Fruit fly (Drosophila melanogaster): Measurements from ENCODE around the gene Tango2.

Tango2 gene

DNA sequence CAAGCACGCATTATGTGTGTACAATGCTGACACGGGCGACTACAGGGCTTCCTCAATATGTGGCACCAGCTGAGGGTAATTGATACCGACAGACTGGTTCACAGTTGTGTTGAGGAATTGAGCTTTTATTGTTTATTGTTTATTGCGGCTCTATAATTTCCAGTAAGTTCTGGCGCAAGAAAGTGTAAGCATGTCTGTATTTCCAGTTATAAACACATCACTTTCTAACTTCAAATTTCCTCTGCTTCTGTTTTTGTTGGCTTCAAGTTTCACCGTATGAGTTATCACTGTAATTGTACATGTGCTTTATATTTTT is 9.7 kb downstream of the Tango2 start:
- TF ChIP-seq sv (GFP tag; optimal IDR thresholded peaks at IDR 0.05) (peak; percentile 70), Myc (optimal IDR thresholded peaks at IDR 0.05) (no peak), psq (GFP tag; optimal IDR thresholded peaks at IDR 0.05) (peak; percentile 4), h (GFP tag; optimal IDR thresholded peaks at IDR 0.05) (peak; percentile 20), fru (GFP tag; optimal IDR thresholded peaks at IDR 0.05) (peak; percentile 11), foxo (GFP tag; optimal IDR thresholded peaks at IDR 0.05) (peak in 1 of 2 experiments; percentile 38), Hnf4 (GFP tag; optimal IDR thresholded peaks at IDR 0.05) (peak; percentile 21), ey (GFP tag; optimal IDR thresholded peaks at IDR 0.05) (peak; percentile 9), dmrt93B (GFP tag; optimal IDR thresholded peaks at IDR 0.05) (no peak), HLH106 (tag; optimal IDR thresholded peaks at IDR 0.05) (peak; percentile 37)

DNA sequence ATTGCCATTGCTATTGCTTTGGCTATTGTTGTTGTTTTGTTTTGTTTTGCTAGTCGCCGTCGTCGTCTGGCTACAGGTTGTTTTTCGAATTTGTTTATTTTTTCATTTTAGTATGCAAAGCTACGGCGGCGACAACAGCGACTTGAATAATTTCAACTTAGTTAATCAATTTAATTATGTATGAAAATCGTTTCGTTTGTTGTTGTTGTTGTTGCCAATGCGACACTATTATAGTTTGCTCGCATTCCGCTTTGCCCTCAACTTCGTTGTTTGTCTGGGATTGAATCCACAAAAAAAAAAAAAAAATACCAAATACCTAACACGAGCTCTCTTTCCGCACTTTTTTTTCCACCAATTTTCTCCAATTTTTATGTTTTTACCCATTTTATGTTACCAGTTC is 11.1 kb downstream of the Tango2 start:
- TF ChIP-seq Jra (GFP tag; optimal IDR thresholded peaks at IDR 0.05), result no peak

DNA sequence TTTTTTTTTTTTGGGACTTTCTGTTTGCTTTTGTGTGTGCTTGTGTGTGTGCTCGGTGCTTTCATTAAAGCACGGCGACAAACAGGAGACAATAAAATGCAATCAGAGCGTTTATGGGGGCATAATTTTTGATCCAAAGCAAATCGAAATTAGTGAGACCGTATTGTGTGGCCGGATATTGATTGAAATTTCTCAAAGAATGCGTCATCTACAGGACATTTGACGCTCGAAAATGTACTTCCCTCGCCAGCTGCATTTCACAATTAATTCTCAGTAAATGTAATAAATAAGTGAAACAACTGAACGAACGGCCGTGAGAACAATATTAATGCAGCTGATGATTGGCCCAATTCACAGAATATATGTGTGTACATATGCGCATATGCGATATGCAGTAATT is 12.6 kb downstream of the Tango2 start:
- TF ChIP-seq Mio (GFP tag; optimal IDR thresholded peaks at IDR 0.05), result no peak
- no peak for TF ChIP-seq Abd-B (GFP tag; optimal IDR thresholded peaks at IDR 0.05)
- no peak for TF ChIP-seq Hr83 (GFP tag; optimal IDR thresholded peaks at IDR 0.05; ENCODE audit: poor library complexity, severe bottlenecking)
- no peak for TF ChIP-seq Rel (GFP tag; optimal IDR thresholded peaks at IDR 0.05)
- TF ChIP-seq Rel (tag; optimal IDR thresholded peaks at IDR 0.05), result peak; percentile 76
- peak; percentile 14 for TF ChIP-seq Sp1 (GFP tag; optimal IDR thresholded peaks at IDR 0.05)
- no peak for TF ChIP-seq Dfd (GFP tag; optimal IDR thresholded peaks at IDR 0.05)
- no peak for TF ChIP-seq h (GFP tag; optimal IDR thresholded peaks at IDR 0.05)
- no peak for TF ChIP-seq usp (GFP tag; optimal IDR thresholded peaks at IDR 0.05)
- no peak for TF ChIP-seq CrebA (GFP tag; optimal IDR thresholded peaks at IDR 0.05; ENCODE audit: borderline replicate concordance)
- no peak for TF ChIP-seq Myc (optimal IDR thresholded peaks at IDR 0.05)
- no peak for TF ChIP-seq dsf (GFP tag; optimal IDR thresholded peaks at IDR 0.05; ENCODE audit: borderline replicate concordance)
- no peak for TF ChIP-seq dl (GFP tag; optimal IDR thresholded peaks at IDR 0.05; ENCODE audit: insufficient read depth in 1 of 2, partially characterized antibody in 2 of 2)
- TF ChIP-seq rgr (GFP tag; optimal IDR thresholded peaks at IDR 0.05), result peak; percentile 14
- TF ChIP-seq N (GFP tag; optimal IDR thresholded peaks at IDR 0.05), result no peak
- TF ChIP-seq HLH106 (tag; optimal IDR thresholded peaks at IDR 0.05), result no peak

DNA sequence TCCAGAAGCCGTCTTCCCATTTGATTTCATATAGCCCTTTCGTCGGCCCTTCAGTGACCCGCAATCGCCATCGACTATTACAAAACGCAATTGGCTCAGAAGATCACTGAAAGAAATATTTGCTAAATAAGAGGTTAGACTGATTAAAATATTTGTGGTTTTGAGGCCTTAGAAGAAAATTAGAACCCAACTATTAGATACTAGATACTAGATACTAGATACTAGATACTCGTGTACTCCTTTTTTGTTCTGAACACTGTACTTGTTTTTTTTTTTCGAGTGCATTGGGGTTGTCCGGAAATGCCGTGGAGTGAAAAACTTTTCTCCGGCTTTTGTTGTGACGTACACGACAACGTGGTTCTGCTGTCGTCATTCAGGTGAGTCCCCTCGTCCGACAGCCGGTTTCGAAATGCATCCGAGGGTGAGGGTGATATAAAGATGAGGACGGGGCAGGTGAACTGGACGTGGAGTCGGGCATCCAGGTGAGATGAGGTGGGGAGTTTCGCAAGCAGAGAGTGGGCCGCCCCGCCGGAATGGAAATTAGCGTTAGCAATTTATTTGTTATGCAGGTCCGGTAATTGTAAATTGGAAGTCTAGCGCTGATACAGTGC is 13.6 kb downstream of the Tango2 start:
- TF ChIP-seq usp (GFP tag; optimal IDR thresholded peaks at IDR 0.05) (no peak), dmrt93B (GFP tag; optimal IDR thresholded peaks at IDR 0.05) (no peak), sage (GFP tag; optimal IDR thresholded peaks at IDR 0.05) (no peak), Dfd (GFP tag; optimal IDR thresholded peaks at IDR 0.05) (no peak), Dif (GFP tag; optimal IDR thresholded peaks at IDR 0.05; ENCODE audit: partially characterized antibody) (no peak), HLH106 (tag; optimal IDR thresholded peaks at IDR 0.05) (no peak), brk (GFP tag; optimal IDR thresholded peaks at IDR 0.05) (no peak), OdsH (GFP tag; optimal IDR thresholded peaks at IDR 0.05) (no peak), psq (GFP tag; optimal IDR thresholded peaks at IDR 0.05) (no peak), lola (GFP tag; optimal IDR thresholded peaks at IDR 0.05) (no peak), CG32264 (GFP tag; optimal IDR thresholded peaks at IDR 0.05) (no peak), GATAd (GFP tag; optimal IDR thresholded peaks at IDR 0.05) (no peak), dsf (GFP tag; optimal IDR thresholded peaks at IDR 0.05; ENCODE audit: borderline replicate concordance) (no peak), tai (GFP tag; optimal IDR thresholded peaks at IDR 0.05) (no peak), foxo (GFP tag; optimal IDR thresholded peaks at IDR 0.05) (peak in 1 of 2 experiments; percentile 50), rgr (GFP tag; optimal IDR thresholded peaks at IDR 0.05) (no peak), fru (GFP tag; optimal IDR thresholded peaks at IDR 0.05) (peak; percentile 21), jim (GFP tag; optimal IDR thresholded peaks at IDR 0.05) (no peak), Hr78 (GFP tag; optimal IDR thresholded peaks at IDR 0.05) (no peak), N (GFP tag; optimal IDR thresholded peaks at IDR 0.05) (no peak), Hnf4 (GFP tag; optimal IDR thresholded peaks at IDR 0.05) (peak; percentile 13), h (GFP tag; optimal IDR thresholded peaks at IDR 0.05) (peak; percentile 20), br (GFP tag; optimal IDR thresholded peaks at IDR 0.05) (no peak), Mio (GFP tag; optimal IDR thresholded peaks at IDR 0.05) (no peak), Hr83 (GFP tag; optimal IDR thresholded peaks at IDR 0.05; ENCODE audit: poor library complexity, severe bottlenecking) (no peak), ey (GFP tag; optimal IDR thresholded peaks at IDR 0.05) (peak; percentile 25), Sp1 (GFP tag; optimal IDR thresholded peaks at IDR 0.05) (no peak), Abd-B (GFP tag; optimal IDR thresholded peaks at IDR 0.05) (no peak), pan (optimal IDR thresholded peaks at IDR 0.05) (no peak), Vsx2 (GFP tag; optimal IDR thresholded peaks at IDR 0.05; ENCODE audit: partially characterized antibody) (no peak), Myc (optimal IDR thresholded peaks at IDR 0.05) (no peak), CrebA (GFP tag; optimal IDR thresholded peaks at IDR 0.05; ENCODE audit: borderline replicate concordance) (no peak), CG9705 (GFP tag; optimal IDR thresholded peaks at IDR 0.05) (no peak), Rel (GFP tag; optimal IDR thresholded peaks at IDR 0.05) (no peak), Rel (tag; optimal IDR thresholded peaks at IDR 0.05) (peak; percentile 95), dl (GFP tag; optimal IDR thresholded peaks at IDR 0.05; ENCODE audit: insufficient read depth in 1 of 2, partially characterized antibody in 2 of 2) (no peak), woc (GFP tag; optimal IDR thresholded peaks at IDR 0.05) (no peak), Jra (GFP tag; optimal IDR thresholded peaks at IDR 0.05) (no peak), sv (GFP tag; optimal IDR thresholded peaks at IDR 0.05) (no peak)
